Worm (Caenorhabditis elegans) whole organism, L2 larva: ENCODE results near the gene sri-38.
"Not testable (repeated sequence)": the region's sequence is repeated elsewhere in the genome, so short reads cannot be mapped to it uniquely, and the experiment has no call there.

Experiments
- F13H6.1 ChIP-seq: sonication (generic microtip); optimal IDR thresholded peaks from 2 replicates; lab custom pipeline; 2016; ENCODE audit warnings: missing genetic modification characterization, missing compliant biosample characterization
- R02D3.7 ChIP-seq: fragments of 150-350 bp; optimal IDR thresholded peaks from 2 replicates; lab custom pipeline; 2014; ENCODE audit warnings: missing biosample characterization, missing genetic modification characterization
- ZK546.5 ChIP-seq: sonication (generic microtip); optimal IDR thresholded peaks from 2 replicates; lab custom pipeline; 2017; ENCODE audit warnings: missing biosample characterization, missing genetic modification characterization
- alr-1 ChIP-seq: fragments of 150-350 bp; optimal IDR thresholded peaks from 2 replicates; lab custom pipeline; 2014; ENCODE audit warnings: missing biosample characterization, missing genetic modification characterization
- ama-1 ChIP-seq: fragments of 150-350 bp; optimal IDR thresholded peaks from 2 replicates; lab custom pipeline; 2018; ENCODE audit warnings: inconsistent platforms
- blmp-1 ChIP-seq: sonication (generic microtip); optimal IDR thresholded peaks from 2 replicates; lab custom pipeline; 2017; ENCODE audit warnings: missing genetic modification characterization, mild to moderate bottlenecking, missing compliant biosample characterization, antibody characterized with exemption, moderate library complexity; ENCODE audit not compliant: insufficient read depth
- ceh-16 ChIP-seq: fragments of 150-350 bp; optimal IDR thresholded peaks from 2 replicates; lab custom pipeline; 2014; ENCODE audit warnings: missing biosample characterization, missing genetic modification characterization
- ceh-82 ChIP-seq: fragments of 150-350 bp; optimal IDR thresholded peaks from 2 replicates; lab custom pipeline; 2014; ENCODE audit warnings: missing biosample characterization, missing genetic modification characterization
- crh-2 ChIP-seq: sonication (generic microtip); optimal IDR thresholded peaks from 2 replicates; lab custom pipeline; 2017; ENCODE audit warnings: missing biosample characterization, missing genetic modification characterization
- dmd-4 ChIP-seq: sonication (generic microtip); optimal IDR thresholded peaks from 2 replicates; lab custom pipeline; 2017; ENCODE audit warnings: missing biosample characterization, missing genetic modification characterization
- egl-27 ChIP-seq: sonication (generic microtip); optimal IDR thresholded peaks from 3 replicates; lab custom pipeline; 2017; ENCODE audit warnings: missing biosample characterization, missing genetic modification reagents, missing genetic modification characterization
- elt-3 ChIP-seq: sonication (generic microtip); optimal IDR thresholded peaks from 2 replicates; lab custom pipeline; 2017; ENCODE audit warnings: missing biosample characterization, missing genetic modification characterization
- lin-11 ChIP-seq: fragments of 150-350 bp; sonication (generic microtip); optimal IDR thresholded peaks from 2 replicates; lab custom pipeline; 2014; ENCODE audit warnings: missing biosample characterization, missing genetic modification characterization, inconsistent platforms, mixed read lengths
- lin-13 ChIP-seq: fragments of 150-350 bp; optimal IDR thresholded peaks from 2 replicates; lab custom pipeline; 2014; ENCODE audit warnings: missing biosample characterization, missing genetic modification reagents, missing genetic modification characterization
- lin-39 ChIP-seq: fragments of 150-350 bp; optimal IDR thresholded peaks from 2 replicates; lab custom pipeline; 2014; ENCODE audit warnings: missing biosample characterization, missing genetic modification reagents, missing genetic modification characterization
- lsy-2 ChIP-seq, 2 experiments: fragments of 150-350 bp in 1 of 2; sonication (generic microtip) in 1 of 2; optimal IDR thresholded peaks; 2 replicates each; lab custom pipeline; 2014 to 2017; ENCODE audit warnings: missing biosample characterization in 2 of 2, missing genetic modification characterization in 2 of 2
- mab-5 ChIP-seq: fragments of 150-350 bp; optimal IDR thresholded peaks from 2 replicates; lab custom pipeline; 2014; ENCODE audit warnings: missing biosample characterization, missing genetic modification characterization
- mdl-1 ChIP-seq, 2 experiments: fragments of 150-350 bp in 1 of 2; sonication (generic microtip) in 1 of 2; optimal IDR thresholded peaks; 2 replicates each; lab custom pipeline; 2017; ENCODE audit warnings: missing biosample characterization in 2 of 2, missing genetic modification characterization in 2 of 2
- nhr-10 ChIP-seq: sonication (generic microtip); optimal IDR thresholded peaks from 2 replicates; lab custom pipeline; 2017; ENCODE audit warnings: missing biosample characterization, missing genetic modification characterization
- nhr-11 ChIP-seq: fragments of 150-350 bp; optimal IDR thresholded peaks from 2 replicates; lab custom pipeline; 2014; ENCODE audit warnings: missing biosample characterization, missing genetic modification characterization
- nhr-12 ChIP-seq: fragments of 150-350 bp; optimal IDR thresholded peaks from 2 replicates; lab custom pipeline; 2014; ENCODE audit warnings: missing biosample characterization, missing genetic modification characterization
- nhr-21 ChIP-seq: fragments of 150-350 bp; optimal IDR thresholded peaks from 2 replicates; lab custom pipeline; 2014; ENCODE audit warnings: missing biosample characterization, missing genetic modification characterization
- nhr-23 ChIP-seq: fragments of 150-350 bp; optimal IDR thresholded peaks from 2 replicates; lab custom pipeline; 2014; ENCODE audit warnings: missing biosample characterization, missing genetic modification reagents, missing genetic modification characterization
- nhr-237 ChIP-seq: fragments of 150-350 bp; optimal IDR thresholded peaks from 2 replicates; lab custom pipeline; 2014; ENCODE audit warnings: missing biosample characterization, missing genetic modification characterization
- nhr-25 ChIP-seq: fragments of 150-350 bp; sonication (generic microtip); optimal IDR thresholded peaks from 3 replicates; lab custom pipeline; 2014; ENCODE audit warnings: missing biosample characterization, missing genetic modification characterization
- nhr-6 ChIP-seq: fragments of 150-350 bp; optimal IDR thresholded peaks from 2 replicates; lab custom pipeline; 2014; ENCODE audit warnings: missing biosample characterization, missing genetic modification characterization
- nhr-77 ChIP-seq: fragments of 150-350 bp; optimal IDR thresholded peaks from 2 replicates; lab custom pipeline; 2014; ENCODE audit warnings: missing biosample characterization, missing genetic modification characterization
- sem-4 ChIP-seq: fragments of 150-350 bp; optimal IDR thresholded peaks from 2 replicates; lab custom pipeline; 2014; ENCODE audit warnings: missing biosample characterization, missing genetic modification reagents, missing genetic modification characterization
- sma-9 ChIP-seq, 2 experiments: fragments of 150-350 bp in 1 of 2; sonication (generic microtip) in 1 of 2; optimal IDR thresholded peaks; 2 replicates each; lab custom pipeline; 2014 to 2016; ENCODE audit warnings: missing genetic modification characterization in 2 of 2, mild to moderate bottlenecking in 1 of 2, missing biosample characterization in 1 of 2, missing compliant biosample characterization in 1 of 2, missing genetic modification reagents in 1 of 2, moderate library complexity in 1 of 2
- unc-62 ChIP-seq: fragments of 150-350 bp; optimal IDR thresholded peaks from 2 replicates; lab custom pipeline; 2014; ENCODE audit warnings: missing biosample characterization, missing genetic modification reagents, missing genetic modification characterization
- ztf-1 ChIP-seq: fragments of 200-800 bp; sonication (Bioruptor generic); conservative IDR thresholded peaks from 2 replicates; pipeline ENCODE4 v1.3.6; 2022; ENCODE audit warnings: missing genetic modification characterization, missing compliant biosample characterization
- ztf-11 ChIP-seq: sonication (generic microtip); optimal IDR thresholded peaks from 2 replicates; lab custom pipeline; 2017; ENCODE audit warnings: missing biosample characterization, missing genetic modification characterization
- ztf-4 ChIP-seq: fragments of 150-350 bp; optimal IDR thresholded peaks from 2 replicates; lab custom pipeline; 2014; ENCODE audit warnings: missing biosample characterization, missing genetic modification characterization

The sri-38 gene

DNA sequence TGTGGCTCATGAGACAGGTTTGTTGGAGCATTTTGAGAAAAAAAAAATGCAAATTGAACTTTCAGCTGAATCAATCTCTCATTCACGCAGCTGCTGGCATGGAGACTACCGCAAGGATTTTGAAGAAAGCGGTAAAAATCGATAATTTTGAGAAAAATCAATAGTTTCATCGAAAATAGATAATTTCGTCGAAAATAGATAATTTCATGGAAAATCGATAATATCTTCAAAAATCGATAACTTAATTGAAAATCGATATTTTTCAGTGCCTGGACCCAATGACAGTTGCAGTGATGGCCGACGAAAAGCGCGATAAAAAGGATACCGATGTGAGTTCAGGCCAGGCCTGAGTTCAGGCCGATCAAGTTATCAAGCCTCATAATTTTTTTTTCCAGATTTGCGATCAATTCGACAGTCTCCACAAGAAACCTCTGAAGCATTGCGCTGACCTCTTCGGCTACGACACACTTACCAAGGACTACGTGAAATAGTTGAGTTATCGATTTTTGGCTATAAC lies 12.3 kb downstream of the sri-38 start, which contains the start of gene D2062.4:
D2062.4 (plus strand) TSS at position 467 of the 517 bp plus-strand sequence.
- TF ChIP-seq ztf-4 (tag; lab: Kevin White, UChicago); nhr-77 (tag; lab: Kevin White, UChicago); sma-9 (GFP tag; optimal IDR thresholded peaks at IDR 0.05; lab: Kevin White, UChicago); sma-9 (tag; optimal IDR thresholded peaks at IDR 0.05; lab: Kevin White, UChicago): not testable (repeated sequence)

DNA sequence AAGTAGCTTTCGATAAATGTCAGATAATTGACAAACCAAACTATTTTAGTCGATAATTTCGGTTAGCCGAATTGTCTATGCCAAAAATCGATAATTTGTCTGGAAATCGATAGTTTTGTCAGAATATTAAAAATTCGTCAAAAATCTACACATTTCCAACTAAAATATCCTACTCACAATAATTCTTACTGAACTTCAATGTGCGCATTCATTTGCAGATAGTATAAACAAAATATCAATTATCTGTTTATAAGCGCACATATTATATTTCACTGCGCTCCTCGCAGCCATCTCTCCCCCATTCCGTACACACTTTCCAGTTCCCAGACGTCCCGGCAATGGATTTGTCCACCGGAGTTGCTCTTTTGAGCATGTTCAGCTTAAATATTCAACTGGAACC lies 14.1 kb downstream of the sri-38 start, which contains the start of gene lgc-28:
lgc-28 (plus strand) TSS at position 301 of the 400 bp plus-strand sequence.
- TF ChIP-seq unc-62 (GFP tag; lab: Kevin White, UChicago) (no peak), ztf-4 (tag; lab: Kevin White, UChicago) (no peak), nhr-77 (tag; lab: Kevin White, UChicago) (no peak), lin-39 (no peak), ZK546.5 (tag; lab: Kevin White, UChicago) (no peak), F13H6.1 (tag; lab: Kevin White, UChicago) (no peak)

DNA sequence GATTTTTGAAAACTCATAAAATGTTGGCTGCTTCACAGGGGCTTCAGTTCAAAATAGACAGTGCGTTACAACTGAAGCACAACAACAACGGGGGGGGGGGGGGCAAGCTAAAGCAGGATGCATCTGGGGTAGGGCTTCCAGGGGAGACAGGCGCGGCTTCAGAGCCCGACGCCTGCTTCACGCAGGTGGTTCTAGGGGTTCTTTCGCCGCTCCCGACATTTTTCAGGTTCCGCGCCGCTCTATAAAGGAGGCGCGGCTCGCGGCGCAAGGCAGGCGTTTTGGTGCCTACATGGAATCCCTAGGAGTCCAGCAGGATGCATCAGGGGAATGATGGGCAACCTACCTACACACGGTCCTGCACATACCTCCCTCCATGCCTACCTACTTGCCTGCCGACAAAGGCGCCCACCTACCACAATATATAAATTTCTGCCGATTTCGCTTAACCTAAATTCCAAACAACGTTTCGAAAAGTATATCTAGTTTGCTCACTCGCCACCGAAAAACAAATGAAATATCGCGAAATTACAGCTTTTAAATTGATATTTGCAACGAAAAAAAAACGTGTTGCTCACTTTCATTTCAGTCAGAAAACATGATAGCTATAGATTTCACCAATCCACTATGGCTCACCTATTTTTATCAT lies 16.6 kb downstream of the sri-38 start, which contains the start of gene sri-71:
sri-71 (plus strand) TSS at position 596 of the 646 bp plus-strand sequence.
- TF ChIP-seq lin-39: no peak
- TF ChIP-seq mab-5 (tag; lab: Kevin White, UChicago): no peak
- no peak for TF ChIP-seq mdl-1 (tag; optimal IDR thresholded peaks at IDR 0.05; lab: Kevin White, UChicago)
- TF ChIP-seq, all 48 proteins: peak for 0

DNA sequence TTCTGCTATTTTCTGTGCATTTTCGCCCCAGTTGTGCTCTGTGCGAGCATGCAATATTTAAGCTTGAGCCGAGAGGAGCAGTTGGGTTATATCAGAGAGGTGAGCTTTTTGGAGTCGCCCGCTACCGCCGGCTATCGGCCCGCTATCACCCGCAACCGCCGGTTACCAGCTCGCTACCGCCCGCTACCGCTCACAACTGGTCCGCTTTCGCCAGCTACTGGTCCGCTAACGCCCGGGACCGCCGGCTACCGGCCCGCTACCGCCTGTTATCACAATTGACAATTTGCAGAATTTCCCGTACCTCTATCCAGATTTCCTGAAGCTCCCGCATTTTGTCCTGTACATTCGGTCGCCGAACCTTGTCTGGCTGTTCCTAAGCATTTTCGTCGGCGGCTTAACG lies 17.7 kb downstream of the sri-38 start:
- no peak for TF ChIP-seq ztf-11 (tag; lab: Kevin White, UChicago)
- no peak for TF ChIP-seq ztf-1 (GFP tag; lab: Robert Waterston, UW)
- TF ChIP-seq blmp-1: no peak
- TF ChIP-seq ceh-16 (tag; lab: Kevin White, UChicago): no peak
- no peak for TF ChIP-seq nhr-237 (tag; lab: Kevin White, UChicago)
- no peak for TF ChIP-seq elt-3 (tag; lab: Kevin White, UChicago)
- no peak for TF ChIP-seq nhr-6 (tag; lab: Kevin White, UChicago)
- no peak for TF ChIP-seq alr-1 (tag; lab: Kevin White, UChicago)
- TF ChIP-seq nhr-21 (tag; lab: Kevin White, UChicago): no peak
- no peak for TF ChIP-seq nhr-77 (tag; lab: Kevin White, UChicago)
- TF ChIP-seq sem-4 (tag; lab: Kevin White, UChicago): no peak
- TF ChIP-seq dmd-4 (tag; lab: Kevin White, UChicago): no peak
- no peak for TF ChIP-seq lin-11 (tag; lab: Kevin White, UChicago)
- TF ChIP-seq ama-1: no peak
- no peak for TF ChIP-seq crh-2 (tag; lab: Kevin White, UChicago)
- no peak for TF ChIP-seq ZK546.5 (tag; lab: Kevin White, UChicago)
- TF ChIP-seq lin-13 (GFP tag; lab: Kevin White, UChicago): no peak
- TF ChIP-seq lsy-2 (tag; optimal IDR thresholded peaks at IDR 0.05; lab: Kevin White, UChicago): no peak
- no peak for TF ChIP-seq nhr-12 (tag; lab: Kevin White, UChicago)
- TF ChIP-seq sma-9 (GFP tag; optimal IDR thresholded peaks at IDR 0.05; lab: Kevin White, UChicago): no peak
- no peak for TF ChIP-seq sma-9 (tag; optimal IDR thresholded peaks at IDR 0.05; lab: Kevin White, UChicago)

DNA sequence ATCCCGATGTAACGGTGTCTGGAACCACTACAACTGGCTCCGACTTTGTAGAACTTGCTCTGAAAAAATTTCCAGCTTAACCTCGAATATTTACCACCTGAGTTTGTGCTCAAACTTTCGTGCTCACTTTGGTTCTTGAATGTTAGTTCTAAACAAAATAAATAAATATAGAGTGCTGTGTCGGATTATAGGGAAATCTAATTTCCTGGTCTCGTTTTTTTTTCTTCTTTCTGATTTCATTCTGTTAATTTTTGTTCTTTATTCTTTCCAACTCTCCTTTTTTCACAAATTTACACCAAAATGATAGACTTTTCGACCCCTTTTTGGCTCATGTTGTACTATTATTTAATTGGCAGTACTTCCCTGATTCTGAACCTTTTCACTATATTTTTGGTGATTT lies 18.6 kb downstream of the sri-38 start, which contains the start of gene sri-37:
sri-37 (plus strand) TSS at position 301 of the 400 bp plus-strand sequence.
- TF ChIP-seq nhr-23 (tag; lab: Kevin White, UChicago) (no peak), ama-1 (no peak), ceh-82 (tag; lab: Kevin White, UChicago) (no peak), nhr-10 (tag; lab: Kevin White, UChicago) (no peak), alr-1 (tag; lab: Kevin White, UChicago) (no peak), egl-27 (tag; lab: Kevin White, UChicago) (no peak), R02D3.7 (no peak), ZK546.5 (tag; lab: Kevin White, UChicago) (no peak), nhr-11 (no peak), nhr-6 (tag; lab: Kevin White, UChicago) (no peak), nhr-25 (tag; lab: Kevin White, UChicago) (no peak)
